Worm (Caenorhabditis elegans) whole organism, L2 larva: Measurements from ENCODE around the gene ZK662.2.

ENCODE experiments used
- ceh-82 ChIP-seq: fragments of 150-350 bp; optimal IDR thresholded peaks from 2 replicates; lab custom pipeline; 2014; ENCODE audit warnings: missing biosample characterization, missing genetic modification characterization
- nhr-6 ChIP-seq: fragments of 150-350 bp; optimal IDR thresholded peaks from 2 replicates; lab custom pipeline; 2014; ENCODE audit warnings: missing biosample characterization, missing genetic modification characterization
- unc-39 ChIP-seq: fragments of 150-350 bp; optimal IDR thresholded peaks from 2 replicates; lab custom pipeline; 2014; ENCODE audit warnings: missing biosample characterization, missing genetic modification characterization

ce11 chrX:15693466-15693865 lies 3.0 kb upstream of the ZK662.2 start:
- TF ChIP-seq unc-39 (tag; lab: Kevin White, UChicago) (no peak), ceh-82 (tag; lab: Kevin White, UChicago) (no peak), nhr-6 (tag; lab: Kevin White, UChicago) (no peak)
